Fruit fly (Drosophila melanogaster) whole organism, prepupa: ENCODE results near the gene Chc.

Experiments
- Blimp-1 ChIP-seq: fragments of 200-800 bp; sonication (Bioruptor generic); optimal IDR thresholded peaks from 3 replicates; lab custom pipeline; 2017; ENCODE audit warnings: missing biosample characterization, missing genetic modification characterization, mild to moderate bottlenecking, moderate library complexity, missing genetic modification reagents
- CG32006 ChIP-seq: fragments of 200-800 bp; sonication (Bioruptor generic); optimal IDR thresholded peaks from 3 replicates; lab custom pipeline; 2017; ENCODE audit warnings: missing biosample characterization, mild to moderate bottlenecking, missing genetic modification characterization
- CG34406 ChIP-seq: fragments of 200-800 bp; sonication (Bioruptor generic); optimal IDR thresholded peaks from 3 replicates; lab custom pipeline; 2016; ENCODE audit warnings: missing biosample characterization, missing genetic modification characterization
- CG6163 ChIP-seq: fragments of 200-800 bp; sonication (Bioruptor generic); IDR thresholded peaks from 3 replicates; pipeline ENCODE4 v1.3.6; 2022; ENCODE audit warnings: missing biosample characterization, missing genetic modification characterization
- CG9139 ChIP-seq: fragments of 200-800 bp; sonication (Bioruptor generic); optimal IDR thresholded peaks from 3 replicates; lab custom pipeline; 2017; ENCODE audit warnings: missing biosample characterization, mild to moderate bottlenecking, missing genetic modification characterization
- Gug ChIP-seq: fragments of 200-800 bp; sonication (Bioruptor generic); IDR thresholded peaks from 2 replicates; pipeline ENCODE4 v1.3.6; 2022; ENCODE audit warnings: missing biosample characterization, missing genetic modification characterization
- Hr39 ChIP-seq: fragments of 200-800 bp; sonication (Bioruptor generic); optimal IDR thresholded peaks from 2 replicates; lab custom pipeline; 2016; ENCODE audit warnings: missing biosample characterization, missing genetic modification characterization
- Hr4 ChIP-seq: fragments of 200-800 bp; sonication (Bioruptor generic); optimal IDR thresholded peaks from 3 replicates; lab custom pipeline; 2016; ENCODE audit warnings: missing biosample characterization, missing genetic modification characterization
- Smox ChIP-seq: fragments of 200-800 bp; sonication (Bioruptor generic); optimal IDR thresholded peaks from 3 replicates; lab custom pipeline; 2016; ENCODE audit warnings: missing biosample characterization, missing genetic modification characterization
- cyc ChIP-seq: fragments of 200-800 bp; sonication (Bioruptor generic); optimal IDR thresholded peaks from 3 replicates; lab custom pipeline; 2016; ENCODE audit warnings: missing biosample characterization, missing genetic modification characterization
- fkh ChIP-seq: fragments of 200-800 bp; sonication (Bioruptor generic); optimal IDR thresholded peaks from 3 replicates; lab custom pipeline; 2017; ENCODE audit warnings: missing biosample characterization, mild to moderate bottlenecking, missing genetic modification characterization, moderate library complexity

- no peak for TF ChIP-seq Gug
- TF ChIP-seq CG6163 (GFP tag; lab: Robert Waterston, UW), result no peak
- no peak for TF ChIP-seq Smox (GFP tag; lab: Kevin White, UChicago)
- no peak for TF ChIP-seq Blimp-1
- TF ChIP-seq CG34406 (GFP tag; lab: Kevin White, UChicago), result no peak
- TF ChIP-seq cyc (GFP tag; lab: Kevin White, UChicago), result no peak
- TF ChIP-seq CG9139 (GFP tag; lab: Kevin White, UChicago), result no peak
- no peak for TF ChIP-seq fkh (GFP tag; lab: Kevin White, UChicago)
- TF ChIP-seq Hr4 (GFP tag; lab: Kevin White, UChicago), result no peak
- no peak for TF ChIP-seq CG32006 (GFP tag; lab: Kevin White, UChicago)
- TF ChIP-seq Hr39 (GFP tag; lab: Kevin White, UChicago), result no peak
These were observed 51.7 kb downstream of the Chc start, which contains the start of gene Efhc1.1 for dm6 chrX:15783610-15784009.
